Fruit fly (Drosophila melanogaster) whole organism, adult: ENCODE data around the gene Ugt302C1.

Source experiments
- CG14711 ChIP-seq: fragments of 200-800 bp; sonication (Bioruptor generic); optimal IDR thresholded peaks from 2 replicates; lab custom pipeline; 2018; ENCODE audit warnings: missing biosample characterization, mild to moderate bottlenecking, missing genetic modification characterization, moderate library complexity
- CG33017 ChIP-seq: fragments of 200-800 bp; sonication (Bioruptor generic); optimal IDR thresholded peaks from 2 replicates; lab custom pipeline; 2018; ENCODE audit warnings: missing biosample characterization, mild to moderate bottlenecking, missing genetic modification characterization, moderate library complexity
- CG5204 ChIP-seq: fragments of 200-800 bp; sonication (Bioruptor generic); optimal IDR thresholded peaks from 2 replicates; lab custom pipeline; 2016; ENCODE audit warnings: missing biosample characterization, missing genetic modification characterization
- CG7045 ChIP-seq: fragments of 200-800 bp; sonication (Bioruptor generic); optimal IDR thresholded peaks from 2 replicates; lab custom pipeline; 2017; ENCODE audit warnings: missing biosample characterization, mild to moderate bottlenecking, missing genetic modification characterization
- Crg-1 ChIP-seq: fragments of 200-800 bp; sonication (Bioruptor generic); optimal IDR thresholded peaks from 2 replicates; lab custom pipeline; 2016; ENCODE audit warnings: missing biosample characterization, missing genetic modification characterization
- Hr96 ChIP-seq: fragments of 200-800 bp; sonication (Bioruptor generic); optimal IDR thresholded peaks from 2 replicates; lab custom pipeline; 2016; ENCODE audit warnings: missing biosample characterization, missing genetic modification characterization
- Mnt ChIP-seq: fragments of 200-800 bp; sonication (Bioruptor generic); optimal IDR thresholded peaks from 2 replicates; lab custom pipeline; 2016; ENCODE audit warnings: missing biosample characterization, mild to moderate bottlenecking, missing genetic modification characterization
- bab1 ChIP-seq: fragments of 200-800 bp; sonication (Bioruptor generic); optimal IDR thresholded peaks from 3 replicates; lab custom pipeline; 2019; ENCODE audit warnings: missing biosample characterization, mild to moderate bottlenecking, missing genetic modification characterization, moderate library complexity
- cic ChIP-seq: fragments of 200-800 bp; sonication (Bioruptor generic); optimal IDR thresholded peaks from 2 replicates; lab custom pipeline; 2017; ENCODE audit warnings: missing biosample characterization, mild to moderate bottlenecking, missing genetic modification characterization, moderate library complexity
- cnc ChIP-seq, 2 experiments: fragments of >200 bp; optimal IDR thresholded peaks; 2 replicates each; lab custom pipeline; 2017
- kay ChIP-seq: fragments of 200-800 bp; sonication (Bioruptor generic); peaks from one replicate; lab custom pipeline; 2016; ENCODE audit warnings: missing biosample characterization, missing genetic modification characterization, borderline replicate concordance
- tj ChIP-seq: fragments of 200-800 bp; sonication (Bioruptor generic); optimal IDR thresholded peaks from 3 replicates; lab custom pipeline; 2017; ENCODE audit warnings: missing biosample characterization, mild to moderate bottlenecking, missing genetic modification characterization, moderate library complexity
- toe ChIP-seq: fragments of 200-800 bp; sonication (Bioruptor generic); optimal IDR thresholded peaks from 2 replicates; lab custom pipeline; 2016; ENCODE audit warnings: missing biosample characterization, missing genetic modification characterization

- TF ChIP-seq CG33017 (tag; lab: Kevin White, UChicago): no peak
- no peak for TF ChIP-seq Hr96 (GFP tag; lab: Kevin White, UChicago)
- no peak for TF ChIP-seq CG14711 (tag; lab: Kevin White, UChicago)
- no peak for TF ChIP-seq bab1 (GFP tag; lab: Kevin White, UChicago)
- TF ChIP-seq cnc (optimal IDR thresholded peaks at IDR 0.05; lab: Kevin White, UChicago): no peak
- TF ChIP-seq toe (GFP tag; lab: Kevin White, UChicago): no peak
- TF ChIP-seq Mnt (GFP tag; lab: Kevin White, UChicago): no peak
- TF ChIP-seq cic (GFP tag; lab: Kevin White, UChicago): no peak
- no peak for TF ChIP-seq tj (GFP tag; lab: Kevin White, UChicago)
- no peak for TF ChIP-seq kay (GFP tag; lab: Kevin White, UChicago)
- no peak for TF ChIP-seq CG7045 (GFP tag; lab: Kevin White, UChicago)
- TF ChIP-seq Crg-1: no peak
- no peak for TF ChIP-seq CG5204 (GFP tag; lab: Kevin White, UChicago)
These were observed 20.7 kb downstream of the Ugt302C1 start for dm6 chr3R:11177579-11177978.
